Fruit fly (Drosophila melanogaster) whole organism, pupa: Measurements from ENCODE around the gene Yip1d1.

Experiments used
- CG14655 ChIP-seq: fragments of 200-800 bp; sonication (Bioruptor generic); optimal IDR thresholded peaks from 3 replicates; lab custom pipeline; 2017; ENCODE audit warnings: mild to moderate bottlenecking, missing biosample characterization, missing genetic modification reagents, missing genetic modification characterization
- CG34367 ChIP-seq: fragments of 200-800 bp; sonication (Bioruptor generic); optimal IDR thresholded peaks from 2 replicates; lab custom pipeline; 2018; ENCODE audit warnings: missing biosample characterization, mild to moderate bottlenecking, missing genetic modification characterization
- CG8301 ChIP-seq: fragments of 200-800 bp; sonication (Bioruptor generic); optimal IDR thresholded peaks from 2 replicates; lab custom pipeline; 2018; ENCODE audit warnings: missing biosample characterization, mild to moderate bottlenecking, missing genetic modification characterization
- D1 ChIP-seq: fragments of 200-800 bp; sonication (Bioruptor generic); optimal IDR thresholded peaks from 2 replicates; lab custom pipeline; 2018; ENCODE audit warnings: missing biosample characterization, mild to moderate bottlenecking, missing genetic modification characterization, moderate library complexity
- EcR ChIP-seq: fragments of 200-800 bp; sonication (Bioruptor generic); optimal IDR thresholded peaks from 3 replicates; lab custom pipeline; 2019; ENCODE audit warnings: missing biosample characterization, missing genetic modification characterization, mild to moderate bottlenecking, moderate library complexity, missing genetic modification reagents
- rn ChIP-seq: fragments of 200-800 bp; sonication (Bioruptor generic); IDR thresholded peaks from 2 replicates; pipeline ENCODE4 v1.3.6; 2022; ENCODE audit warnings: missing biosample characterization, missing genetic modification characterization

dm6 chr2L:13045924-13046323, 45.5 kb upstream of the Yip1d1 start:
- TF ChIP-seq CG8301 (no peak), CG34367 (tag; lab: Kevin White, UChicago) (no peak), rn (no peak), D1 (tag; lab: Kevin White, UChicago) (no peak), EcR (GFP tag; lab: Kevin White, UChicago) (no peak), CG14655 (GFP tag; lab: Kevin White, UChicago) (no peak)
